Worm (Caenorhabditis elegans) whole organism, late embryonic: ENCODE results near the gene F08F1.4.

Source experiments
- ceh-30 ChIP-seq: fragments of 150-350 bp; optimal IDR thresholded peaks from 2 replicates; lab custom pipeline; 2014; ENCODE audit warnings: missing biosample characterization, missing genetic modification characterization
- dve-1 ChIP-seq: sonication (generic microtip); optimal IDR thresholded peaks from 2 replicates; lab custom pipeline; 2017; ENCODE audit warnings: antibody characterized with exemption, mild to moderate bottlenecking, missing genetic modification characterization, missing compliant biosample characterization
- elt-4 ChIP-seq: sonication (generic microtip); optimal IDR thresholded peaks from 2 replicates; lab custom pipeline; 2016; ENCODE audit warnings: missing genetic modification characterization, missing compliant biosample characterization

DNA sequence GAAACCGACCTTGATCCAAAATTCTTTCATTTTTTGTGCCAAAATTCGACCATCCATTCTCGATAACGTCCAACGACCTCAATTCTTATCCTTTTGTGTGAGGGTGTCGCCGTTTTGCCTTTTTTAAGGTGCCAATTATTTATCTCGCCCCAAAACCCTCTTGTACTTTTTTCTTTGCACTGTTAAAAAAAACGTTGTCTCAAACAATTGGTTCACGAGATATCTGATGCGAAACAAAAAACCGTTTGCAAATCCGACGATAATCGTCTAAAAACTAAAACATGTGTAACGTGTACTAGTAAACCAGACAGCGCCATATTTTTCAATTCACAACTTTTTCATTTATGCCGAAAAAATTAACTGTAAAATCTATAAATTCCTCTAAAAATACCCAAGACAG, 44.1 kb downstream of the F08F1.4 start, which contains the start of gene F16F9.3:
- TF ChIP-seq dve-1 (tag; lab: Kevin White, UChicago): no peak
- TF ChIP-seq ceh-30 (tag; lab: Kevin White, UChicago): no peak
- TF ChIP-seq elt-4: no peak
